Fruit fly (Drosophila melanogaster) whole organism, embryonic: ENCODE measurements around the gene Sfp78E.

ENCODE experiments used
- CG13424 ChIP-seq: fragments of 200-800 bp; sonication (Bioruptor generic); optimal IDR thresholded peaks from 2 replicates; lab custom pipeline; 2019; ENCODE audit warnings: missing biosample characterization, mild to moderate bottlenecking, missing genetic modification characterization, moderate library complexity
- CG1529 ChIP-seq: fragments of 200-800 bp; sonication (Bioruptor generic); optimal IDR thresholded peaks from 3 replicates; lab custom pipeline; 2018; ENCODE audit warnings: missing biosample characterization, missing genetic modification characterization
- CG34422 ChIP-seq: fragments of 200-800 bp; sonication (Bioruptor generic); IDR thresholded peaks from 3 replicates; pipeline ENCODE4 v1.3.6; 2022; ENCODE audit warnings: missing biosample characterization, missing genetic modification characterization
- CG3995 ChIP-seq: fragments of 200-800 bp; sonication (Bioruptor generic); optimal IDR thresholded peaks from 3 replicates; lab custom pipeline; 2016; ENCODE audit warnings: missing biosample characterization, missing genetic modification characterization
- CG4404 ChIP-seq: fragments of 200-800 bp; sonication (Bioruptor generic); IDR thresholded peaks from 2 replicates; pipeline ENCODE4 v1.3.6; 2022; ENCODE audit warnings: missing biosample characterization, missing genetic modification characterization
- CG6654 ChIP-seq: fragments of 200-800 bp; sonication (Bioruptor generic); optimal IDR thresholded peaks from 2 replicates; lab custom pipeline; 2017; ENCODE audit warnings: missing biosample characterization, mild to moderate bottlenecking, missing genetic modification characterization
- Dad ChIP-seq: fragments of 200-800 bp; sonication (Bioruptor generic); optimal IDR thresholded peaks from 3 replicates; lab custom pipeline; 2016; ENCODE audit warnings: missing biosample characterization, missing genetic modification characterization
- Dll ChIP-seq: fragments of 200-800 bp; sonication (Bioruptor generic); IDR thresholded peaks from 4 replicates; pipeline ENCODE4 v1.3.6; 2022; ENCODE audit warnings: missing biosample characterization, missing genetic modification characterization; ENCODE audit not compliant: partially characterized antibody
- Doc2 ChIP-seq: fragments of 200-800 bp; sonication (Bioruptor generic); IDR thresholded peaks from 2 replicates; pipeline ENCODE4 v1.3.6; 2022; ENCODE audit warnings: missing biosample characterization, missing genetic modification characterization
- Dp ChIP-seq: fragments of 200-800 bp; sonication (Bioruptor generic); optimal IDR thresholded peaks from 2 replicates; lab custom pipeline; 2018; ENCODE audit warnings: missing biosample characterization, mild to moderate bottlenecking, missing genetic modification characterization, moderate library complexity
- Stat92E ChIP-seq, 3 experiments: fragments of >200 bp in 2 of 3; fragments of 200-800 bp in 1 of 3; sonication (Bioruptor generic) in 1 of 3; optimal IDR thresholded peaks; 2 replicates each; lab custom pipeline; 2017 to 2019; ENCODE audit warnings: missing biosample characterization in 3 of 3, missing genetic modification characterization in 3 of 3, mild to moderate bottlenecking in 1 of 3, moderate library complexity in 1 of 3
- fru ChIP-seq: fragments of >200 bp; optimal IDR thresholded peaks from 2 replicates; lab custom pipeline; 2017
- psq ChIP-seq: fragments of 200-800 bp; sonication (Bioruptor generic); optimal IDR thresholded peaks from 2 replicates; lab custom pipeline; 2017; ENCODE audit warnings: missing biosample characterization, missing genetic modification characterization
- schlank ChIP-seq: fragments of 200-800 bp; sonication (Bioruptor generic); optimal IDR thresholded peaks from 2 replicates; lab custom pipeline; 2018; ENCODE audit warnings: missing biosample characterization, mild to moderate bottlenecking, missing genetic modification characterization

DNA sequence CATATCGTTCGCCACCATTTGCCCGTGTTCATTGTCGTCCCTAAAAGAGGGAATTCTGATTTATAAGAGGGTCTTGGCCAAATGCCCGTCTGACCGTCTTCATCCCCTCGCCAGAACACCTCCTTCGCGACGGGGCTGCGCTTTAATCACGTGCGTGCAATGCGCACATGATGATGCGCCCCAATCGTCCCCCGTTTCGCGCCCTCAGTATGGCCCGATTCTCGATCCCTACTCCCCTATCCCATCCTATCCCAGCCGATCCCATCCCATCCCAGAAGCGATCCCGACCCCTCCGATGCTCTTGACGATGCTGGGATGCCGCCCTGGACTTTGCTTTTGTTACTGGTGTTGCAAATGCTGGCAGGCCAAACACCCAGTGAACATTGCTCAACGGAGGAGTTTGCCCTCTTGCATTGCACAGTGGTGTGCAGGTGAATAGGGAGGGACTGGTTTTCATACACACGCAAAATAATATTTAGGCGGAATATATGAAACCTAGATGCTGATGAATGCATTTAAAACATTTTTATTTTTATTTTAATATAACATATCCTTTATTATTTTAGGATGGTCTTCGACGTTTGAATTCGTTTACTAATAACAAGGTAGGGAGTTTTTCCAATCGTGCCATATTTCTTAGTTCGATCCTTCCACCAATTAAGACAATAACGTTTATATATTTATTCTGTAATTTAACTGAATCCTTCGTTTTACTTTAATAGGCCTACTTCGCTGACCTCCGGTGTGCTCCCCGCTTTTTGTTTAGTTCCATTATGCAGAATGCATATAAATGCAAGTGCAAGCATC, 26.1 kb upstream of the Sfp78E start:
- no peak for TF ChIP-seq Dad (GFP tag; lab: Kevin White, UChicago)
- TF ChIP-seq Doc2 (GFP tag; lab: Robert Waterston, UW) = no peak
- no peak for TF ChIP-seq CG34422
- TF ChIP-seq fru (lab: Kevin White, UChicago) = no peak
- TF ChIP-seq schlank (tag; lab: Kevin White, UChicago) = no peak
- no peak for TF ChIP-seq CG6654 (GFP tag; lab: Kevin White, UChicago)
- TF ChIP-seq Dp (GFP tag; lab: Kevin White, UChicago) = no peak
- TF ChIP-seq CG13424 (tag; lab: Kevin White, UChicago) = no peak
- no peak for TF ChIP-seq psq (GFP tag; lab: Kevin White, UChicago)
- TF ChIP-seq Dll (GFP tag; lab: Robert Waterston, UW) = no peak
- no peak for TF ChIP-seq Stat92E (GFP tag; optimal IDR thresholded peaks at IDR 0.05; lab: Kevin White, UChicago)
- TF ChIP-seq CG4404 = no peak
- TF ChIP-seq CG3995 = no peak
- TF ChIP-seq CG1529 (GFP tag; lab: Kevin White, UChicago) = no peak
